Worm (Caenorhabditis elegans) whole organism, L4/young adult: ENCODE results near the gene srh-214.

ENCODE experiments used
- W03F9.2 ChIP-seq: fragments of 150-350 bp; optimal IDR thresholded peaks from 2 replicates; lab custom pipeline; 2014; ENCODE audit warnings: missing biosample characterization, missing genetic modification characterization
- dao-5 ChIP-seq: sonication (generic microtip); optimal IDR thresholded peaks from 2 replicates; lab custom pipeline; 2016; ENCODE audit warnings: missing genotype, missing genetic modification characterization, moderate library complexity, missing compliant biosample characterization
- him-1 ChIP-seq: sonication (generic microtip); optimal IDR thresholded peaks from 2 replicates; lab custom pipeline; 2016; ENCODE audit warnings: missing genotype, missing genetic modification reagents, missing genetic modification characterization, missing compliant biosample characterization

The srh-214 gene

ce11 chrV:16829396-16829795 lies at the start of gene srh-214:
TSS of gene srh-214 (minus strand) at chrV:16829755.
- no peak for TF ChIP-seq dao-5 (tag; lab: Kevin White, UChicago)
- no peak for TF ChIP-seq W03F9.2 (tag; lab: Kevin White, UChicago)
- TF ChIP-seq him-1 (tag; lab: Kevin White, UChicago) = no peak

DNA sequence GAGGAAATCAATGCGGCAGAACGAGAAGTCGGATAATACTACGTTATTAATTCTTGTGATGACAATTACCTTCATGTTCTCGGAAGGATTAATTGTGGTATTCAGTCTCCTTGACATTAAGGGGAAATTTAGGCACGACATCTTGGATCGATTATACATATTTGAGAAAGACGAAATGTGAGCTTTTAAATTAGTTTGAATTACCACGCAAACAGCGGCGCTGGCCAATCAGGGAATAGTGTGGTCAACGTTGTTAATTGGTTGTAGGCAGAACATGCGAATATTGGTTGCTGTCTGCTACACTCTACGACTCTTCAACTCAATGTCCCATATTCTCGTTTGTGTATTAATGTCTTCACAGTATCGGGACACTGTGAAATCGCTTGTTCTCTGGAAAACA lies 45.4 kb upstream of the srh-214 start, which contains the start of gene F49A5.10:
TSS of gene F49A5.10 (plus strand) at position 301 of the 400 bp plus-strand sequence.
- TF ChIP-seq W03F9.2 (tag; lab: Kevin White, UChicago) = no peak

- no peak for TF ChIP-seq dao-5 (tag; lab: Kevin White, UChicago)
- TF ChIP-seq W03F9.2 (tag; lab: Kevin White, UChicago) = no peak
- TF ChIP-seq him-1 (tag; lab: Kevin White, UChicago) = no peak
These were observed 44.1 kb upstream of the srh-214 start, which contains the start of gene srw-23 for ce11 chrV:16873642-16874041. TSS of gene srw-23 (plus strand) at chrV:16873942.

DNA sequence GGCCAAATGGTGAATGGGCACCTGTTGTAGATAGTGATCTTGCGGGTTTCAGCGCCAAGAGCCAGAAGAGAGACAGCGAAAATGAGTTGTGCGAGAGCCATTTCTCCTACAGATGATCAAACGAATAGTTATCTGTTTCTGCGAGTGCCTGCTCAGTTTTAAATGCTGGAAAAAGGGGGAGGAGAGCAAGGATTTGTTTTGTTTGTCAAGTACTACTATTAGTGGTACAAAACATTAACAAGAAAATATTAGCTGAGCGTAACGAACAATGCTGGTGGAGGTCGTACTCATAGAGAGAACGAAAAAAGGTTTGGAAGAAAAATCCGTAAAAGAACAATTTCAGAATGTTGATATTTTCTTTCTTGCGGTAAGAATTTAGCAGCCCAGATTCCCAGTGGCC lies 41.8 kb upstream of the srh-214 start, which contains the start of gene thn-4:
TSS of gene thn-4 (minus strand) at position 101 of the 400 bp plus-strand sequence.
- no peak for TF ChIP-seq dao-5 (tag; lab: Kevin White, UChicago)
- no peak for TF ChIP-seq him-1 (tag; lab: Kevin White, UChicago)
- no peak for TF ChIP-seq W03F9.2 (tag; lab: Kevin White, UChicago)

DNA sequence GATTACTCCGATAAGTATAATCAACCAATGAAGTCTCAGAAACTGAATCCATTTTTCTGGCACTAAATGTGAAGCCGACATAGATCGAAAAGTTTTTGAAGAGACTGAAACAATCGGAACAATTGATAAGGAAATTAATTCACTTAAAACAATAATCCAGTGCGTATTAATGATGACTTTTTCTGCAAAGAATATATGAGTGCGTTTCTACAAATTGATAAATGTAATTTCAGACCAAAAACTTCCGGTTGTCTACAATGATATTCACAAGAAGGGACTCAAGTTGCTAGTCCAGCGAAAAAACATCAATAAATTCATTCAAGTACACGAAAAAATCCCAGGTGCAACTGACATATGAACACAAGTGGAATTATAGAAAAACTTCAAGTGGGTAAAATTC lies 40.2 kb upstream of the srh-214 start, which contains the start of gene clec-33:
TSS of gene clec-33 (minus strand) at position 101 of the 400 bp plus-strand sequence.
- TF ChIP-seq him-1 (tag; lab: Kevin White, UChicago) = no peak
- no peak for TF ChIP-seq dao-5 (tag; lab: Kevin White, UChicago)
- TF ChIP-seq W03F9.2 (tag; lab: Kevin White, UChicago) = no peak

DNA sequence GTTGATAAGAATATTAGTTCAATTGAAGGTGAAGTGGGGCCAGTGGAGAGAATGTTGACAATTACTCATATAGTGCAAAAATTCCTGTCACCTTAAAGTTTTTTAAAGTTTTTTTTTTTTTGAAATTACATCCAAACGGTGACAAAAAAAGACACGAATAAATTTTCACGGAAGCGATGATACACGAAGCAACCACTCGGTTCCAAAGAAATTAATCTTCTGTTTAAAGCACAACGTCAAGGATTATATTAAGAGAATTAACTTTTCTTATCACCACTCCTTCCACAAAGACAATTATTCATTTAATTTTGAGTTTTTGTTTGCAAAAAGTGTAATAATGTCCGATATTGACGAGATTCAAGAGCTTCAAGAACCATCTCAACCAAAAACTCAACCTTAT lies 35.8 kb upstream of the srh-214 start, which contains the start of gene clec-28:
TSS of gene clec-28 (plus strand) at position 301 of the 400 bp plus-strand sequence.
- no peak for TF ChIP-seq him-1 (tag; lab: Kevin White, UChicago)
- no peak for TF ChIP-seq dao-5 (tag; lab: Kevin White, UChicago)
- TF ChIP-seq W03F9.2 (tag; lab: Kevin White, UChicago) = no peak

DNA sequence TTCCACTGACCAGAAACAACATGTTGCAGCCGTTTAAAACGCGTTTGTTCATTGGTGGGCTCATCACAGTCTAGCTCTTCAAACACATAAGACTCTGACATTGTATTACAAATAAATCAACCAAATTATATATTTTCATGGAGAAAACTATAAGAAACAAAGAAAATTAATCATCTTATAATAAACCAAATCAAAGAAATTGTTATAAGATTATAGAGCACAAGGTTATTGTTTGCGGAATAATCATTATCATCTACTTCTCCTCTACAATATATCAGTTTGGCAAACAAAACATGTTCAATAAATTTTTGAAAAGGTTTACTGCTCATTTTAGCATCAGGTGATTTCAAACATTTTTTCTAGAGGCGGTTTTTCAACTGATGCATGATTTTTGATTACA lies 32.2 kb upstream of the srh-214 start, which contains the start of the genes clec-32 and clec-24:
TSS of gene clec-32 (minus strand) at position 101 of the 400 bp plus-strand sequence.
TSS of gene clec-24 (plus strand) at position 294 of the 400 bp plus-strand sequence.
- TF ChIP-seq him-1 (tag; lab: Kevin White, UChicago) = no peak
- TF ChIP-seq W03F9.2 (tag; lab: Kevin White, UChicago) = no peak
- TF ChIP-seq dao-5 (tag; lab: Kevin White, UChicago) = no peak

DNA sequence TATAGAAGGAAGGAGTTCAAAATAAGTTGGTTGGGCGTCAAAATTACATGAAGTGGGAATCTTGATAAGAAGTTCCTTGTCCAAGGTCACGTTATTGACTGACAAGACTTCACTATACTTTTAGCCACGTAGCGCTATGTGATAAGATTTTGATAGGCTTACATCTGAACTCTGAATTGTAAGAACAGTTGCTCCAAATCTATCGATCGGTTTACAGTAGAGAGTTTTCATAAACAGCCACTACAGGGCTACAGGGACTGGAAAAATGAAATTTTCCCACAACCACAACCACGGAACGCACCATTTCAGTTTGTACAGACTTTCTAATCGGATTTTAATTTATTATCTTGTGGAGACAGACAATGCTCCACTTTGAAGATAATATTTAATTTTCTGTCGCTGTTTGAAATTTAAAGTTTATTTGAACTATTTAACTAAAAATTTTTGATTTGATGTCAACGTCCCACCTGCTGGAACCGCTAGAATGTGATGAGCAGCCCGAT lies 28.5 kb upstream of the srh-214 start, which contains the start of the genes clec-31 and clec-22:
TSS of gene clec-31 (minus strand) at position 101 of the 503 bp plus-strand sequence.
TSS of gene clec-22 (plus strand) at position 453 of the 503 bp plus-strand sequence.
- TF ChIP-seq him-1 (tag; lab: Kevin White, UChicago) (no peak), dao-5 (tag; lab: Kevin White, UChicago) (no peak), W03F9.2 (tag; lab: Kevin White, UChicago) (no peak)

ce11 chrV:16853956-16854683 lies 24.6 kb upstream of the srh-214 start, which contains the start of the genes clec-35 and clec-27:
TSS of gene clec-35 (minus strand) at chrV:16854056.
TSS of gene clec-27 (plus strand) at chrV:16854633.
- no peak for TF ChIP-seq him-1 (tag; lab: Kevin White, UChicago)
- TF ChIP-seq dao-5 (tag; lab: Kevin White, UChicago) = no peak
- TF ChIP-seq W03F9.2 (tag; lab: Kevin White, UChicago) = no peak

DNA sequence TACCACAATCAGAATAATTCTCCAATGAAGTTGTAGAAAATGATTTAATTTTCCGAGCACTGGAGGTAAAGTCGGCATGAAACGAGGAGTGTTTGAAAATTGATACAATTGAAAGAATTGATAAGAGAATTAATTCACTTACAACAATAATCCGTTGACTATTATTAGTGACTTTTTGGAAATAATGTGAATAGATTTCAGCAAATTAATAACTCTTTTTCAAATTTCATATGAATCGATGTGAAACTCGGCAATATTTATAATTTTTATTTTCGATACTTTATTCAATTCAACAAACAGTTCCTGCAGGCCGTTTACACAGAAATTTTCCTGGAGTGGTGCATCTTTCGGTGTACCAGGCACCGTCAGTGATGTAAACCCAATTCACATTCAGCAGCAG lies 22.4 kb upstream of the srh-214 start, which contains the start of gene clec-37:
TSS of gene clec-37 (minus strand) at position 101 of the 400 bp plus-strand sequence.
- TF ChIP-seq him-1 (tag; lab: Kevin White, UChicago) = no peak
- no peak for TF ChIP-seq dao-5 (tag; lab: Kevin White, UChicago)
- no peak for TF ChIP-seq W03F9.2 (tag; lab: Kevin White, UChicago)

DNA sequence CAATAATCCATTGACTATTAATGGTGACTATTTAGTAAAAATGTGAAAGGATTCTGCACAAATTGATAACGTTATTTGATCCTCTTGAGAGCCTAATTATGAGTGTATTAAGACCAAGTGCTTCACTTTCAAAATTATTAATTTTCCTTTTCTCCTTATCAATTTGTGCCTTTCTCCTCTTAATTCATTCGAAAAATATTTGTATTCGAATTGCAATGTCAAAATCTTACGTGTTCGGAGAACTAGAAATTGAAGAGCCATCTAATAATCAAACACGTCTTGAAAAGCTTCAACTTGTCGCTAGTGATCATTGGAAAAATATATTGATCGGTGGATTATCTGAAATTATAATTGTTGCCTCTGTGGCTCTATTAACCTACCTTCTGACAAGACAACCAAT lies 18.9 kb upstream of the srh-214 start, which contains the start of the genes clec-36 and clec-26:
TSS of gene clec-36 (minus strand) at position 101 of the 400 bp plus-strand sequence.
TSS of gene clec-26 (plus strand) at position 114 of the 400 bp plus-strand sequence.
- TF ChIP-seq W03F9.2 (tag; lab: Kevin White, UChicago) (no peak), dao-5 (tag; lab: Kevin White, UChicago) (no peak), him-1 (tag; lab: Kevin White, UChicago) (no peak)

ce11 chrV:16842941-16843340 lies 13.4 kb upstream of the srh-214 start, which contains the start of gene clec-25:
TSS of gene clec-25 (plus strand) at chrV:16843241.
- TF ChIP-seq W03F9.2 (tag; lab: Kevin White, UChicago) (no peak), dao-5 (tag; lab: Kevin White, UChicago) (no peak), him-1 (tag; lab: Kevin White, UChicago) (no peak)

DNA sequence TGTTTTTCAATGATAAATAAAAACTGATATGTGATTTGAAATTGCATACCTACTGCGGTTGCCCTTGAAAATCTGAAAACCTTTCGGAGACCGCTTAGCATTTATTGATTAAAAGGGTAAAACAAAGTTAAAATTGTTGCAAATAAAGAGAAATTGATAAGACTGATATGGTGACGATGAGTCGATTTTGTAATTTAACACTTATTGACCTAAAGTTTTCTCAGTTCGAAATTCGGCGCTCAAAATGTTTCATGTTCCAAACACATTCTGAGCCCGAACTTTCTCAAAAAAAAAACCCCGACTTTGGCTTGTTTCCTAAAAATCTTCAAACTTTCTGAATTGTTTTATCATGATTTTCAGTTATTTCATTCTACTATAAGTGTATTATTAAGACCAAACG lies 11.4 kb upstream of the srh-214 start, which contains the start of gene clec-40:
TSS of gene clec-40 (minus strand) at position 101 of the 400 bp plus-strand sequence.
- TF ChIP-seq him-1 (tag; lab: Kevin White, UChicago) (no peak), dao-5 (tag; lab: Kevin White, UChicago) (no peak), W03F9.2 (tag; lab: Kevin White, UChicago) (no peak)
